Worm (Caenorhabditis elegans) whole organism, L3 larva: Measurements from ENCODE around the gene gcy-31.

ENCODE experiments used
- ceh-16 ChIP-seq: sonication (generic microtip); optimal IDR thresholded peaks from 2 replicates; lab custom pipeline; 2017; ENCODE audit warnings: missing biosample characterization, missing genetic modification characterization
- nhr-76 ChIP-seq: fragments of 150-350 bp; sonication (generic microtip); optimal IDR thresholded peaks from 5 replicates; lab custom pipeline; 2014; ENCODE audit warnings: missing biosample characterization, missing genetic modification characterization
- skn-1 ChIP-seq: fragments of 150-350 bp; optimal IDR thresholded peaks from 2 replicates; lab custom pipeline; 2014; ENCODE audit warnings: missing biosample characterization, missing genetic modification characterization
- tbx-2 ChIP-seq: sonication (generic microtip); optimal IDR thresholded peaks from 2 replicates; lab custom pipeline; 2016; ENCODE audit warnings: mild to moderate bottlenecking, missing genetic modification characterization, missing compliant biosample characterization

ce11 chrX:2450994-2451393 is 23.7 kb upstream of the gcy-31 start:
- no peak for TF ChIP-seq ceh-16
- TF ChIP-seq tbx-2 (tag; lab: Kevin White, UChicago), result no peak
- no peak for TF ChIP-seq skn-1
- no peak for TF ChIP-seq nhr-76
